Fruit fly (Drosophila melanogaster): ENCODE measurements around the gene SmydA-3.

SmydA-3 gene

dm6 chr2L:10888827-10889226 is 38.9 kb downstream of the SmydA-3 start, which contains the start of gene CG14071:
Gene CG14071 (minus strand): TSS chr2L:10888927.
- TF ChIP-seq Pif1B (GFP tag; optimal IDR thresholded peaks at IDR 0.05): no peak
- no peak for TF ChIP-seq Snoo (tag; optimal IDR thresholded peaks at IDR 0.05)
- TF ChIP-seq CG15710 (tag; optimal IDR thresholded peaks at IDR 0.05): no peak
- no peak for TF ChIP-seq Pif1A (GFP tag; optimal IDR thresholded peaks at IDR 0.05)
- TF ChIP-seq fd96Ca (GFP tag; IDR thresholded peaks at IDR 0.05): no peak
- no peak for TF ChIP-seq rn (GFP tag; IDR thresholded peaks at IDR 0.05)
- TF ChIP-seq CG12605 (GFP tag; IDR thresholded peaks at IDR 0.05): no peak
- no peak for TF ChIP-seq CG34367 (tag; optimal IDR thresholded peaks at IDR 0.05)
- TF ChIP-seq CG8159 (tag; optimal IDR thresholded peaks at IDR 0.05): no peak
- TF ChIP-seq D1 (tag; optimal IDR thresholded peaks at IDR 0.05): no peak

- TF ChIP-seq gl (tag; optimal IDR thresholded peaks at IDR 0.05) (no peak), rn (GFP tag; IDR thresholded peaks at IDR 0.05) (no peak), CG34367 (tag; optimal IDR thresholded peaks at IDR 0.05) (no peak), CG12605 (GFP tag; IDR thresholded peaks at IDR 0.05) (no peak), fd96Ca (GFP tag; IDR thresholded peaks at IDR 0.05) (no peak), CG17806 (tag; optimal IDR thresholded peaks at IDR 0.05) (no peak)
Measured at dm6 chr2L:10901685-10902084, 51.7 kb downstream of the SmydA-3 start, which contains the start of gene CG14070. Gene CG14070 (minus strand): TSS chr2L:10901785.

Measured in whole organism, pupa.